Worm (Caenorhabditis elegans): ENCODE data around the gene praf-3.

DNA sequence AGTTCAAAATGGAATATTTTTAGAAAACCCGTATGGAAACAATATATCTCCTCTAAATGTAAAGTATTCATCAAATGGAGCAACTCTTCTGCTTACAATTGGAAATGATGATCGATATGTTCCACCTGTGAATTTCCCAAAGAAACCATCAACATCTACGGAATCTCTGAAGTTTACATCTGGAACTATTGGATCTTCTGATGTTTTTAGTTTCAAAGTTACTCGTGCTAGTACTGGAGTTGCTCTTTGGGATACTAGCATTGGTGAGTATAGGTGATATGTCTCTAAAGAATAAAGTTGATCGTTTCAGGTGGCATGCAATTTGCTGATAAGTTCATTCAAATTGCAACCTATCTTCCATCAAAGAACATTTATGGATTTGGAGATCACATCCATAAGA lies 11.9 kb upstream of the praf-3 start:
- TF ChIP-seq unc-62 (GFP tag; optimal IDR thresholded peaks at IDR 0.05) (no peak), ztf-11 (tag; optimal IDR thresholded peaks at IDR 0.05) (no peak), nhr-12 (tag; optimal IDR thresholded peaks at IDR 0.05) (no peak), nhr-76 (tag; optimal IDR thresholded peaks at IDR 0.05) (no peak), mep-1 (tag; optimal IDR thresholded peaks at IDR 0.05) (no peak), blmp-1 (tag; optimal IDR thresholded peaks at IDR 0.05) (no peak), mls-2 (tag; optimal IDR thresholded peaks at IDR 0.05) (no peak)
